Worm (Caenorhabditis elegans) whole organism, late embryonic: ENCODE results near the gene math-31.

Source experiments
- K02D7.2 ChIP-seq: sonication (generic microtip); optimal IDR thresholded peaks from 2 replicates; lab custom pipeline; 2017; ENCODE audit warnings: mild to moderate bottlenecking, missing genetic modification characterization, missing compliant biosample characterization
- T23F11.4 ChIP-seq: fragments of 200-800 bp; sonication (Bioruptor generic); optimal IDR thresholded peaks from 2 replicates; lab custom pipeline; 2018; ENCODE audit warnings: mild to moderate bottlenecking, missing genetic modification characterization, missing compliant biosample characterization
- ceh-18 ChIP-seq: sonication (generic microtip); optimal IDR thresholded peaks from 2 replicates; lab custom pipeline; 2016; ENCODE audit warnings: missing genetic modification characterization, missing compliant biosample characterization
- ceh-24 ChIP-seq: sonication (generic microtip); optimal IDR thresholded peaks from 2 replicates; lab custom pipeline; 2016; ENCODE audit warnings: mild to moderate bottlenecking, missing genetic modification characterization, missing compliant biosample characterization
- ceh-30 ChIP-seq: fragments of 150-350 bp; optimal IDR thresholded peaks from 2 replicates; lab custom pipeline; 2014; ENCODE audit warnings: missing biosample characterization, missing genetic modification characterization
- ceh-6 ChIP-seq: fragments of 200-800 bp; sonication (Bioruptor generic); optimal IDR thresholded peaks from 2 replicates; lab custom pipeline; 2018; ENCODE audit warnings: mild to moderate bottlenecking, missing genetic modification characterization, missing compliant biosample characterization
- dve-1 ChIP-seq: sonication (generic microtip); optimal IDR thresholded peaks from 2 replicates; lab custom pipeline; 2017; ENCODE audit warnings: antibody characterized with exemption, mild to moderate bottlenecking, missing genetic modification characterization, missing compliant biosample characterization
- elt-2 ChIP-seq: sonication (generic microtip); optimal IDR thresholded peaks from 2 replicates; lab custom pipeline; 2016; ENCODE audit warnings: missing genetic modification reagents, missing genetic modification characterization, missing compliant biosample characterization
- fkh-10 ChIP-seq: fragments of 150-350 bp; optimal IDR thresholded peaks from 2 replicates; lab custom pipeline; 2014; ENCODE audit warnings: missing biosample characterization, missing genetic modification reagents, missing genetic modification characterization
- lim-6 ChIP-seq: sonication (generic microtip); optimal IDR thresholded peaks from 2 replicates; lab custom pipeline; 2016; ENCODE audit warnings: missing genetic modification characterization, missing compliant biosample characterization
- mec-3 ChIP-seq: sonication (generic microtip); optimal IDR thresholded peaks from 2 replicates; lab custom pipeline; 2016; ENCODE audit warnings: borderline replicate concordance, missing genetic modification characterization, missing compliant biosample characterization
- nhr-232 ChIP-seq: sonication (generic microtip); optimal IDR thresholded peaks from 2 replicates; lab custom pipeline; 2016; ENCODE audit warnings: missing genetic modification characterization, missing compliant biosample characterization
- odd-2 ChIP-seq: sonication (generic microtip); optimal IDR thresholded peaks from 2 replicates; lab custom pipeline; 2017; ENCODE audit warnings: antibody characterized with exemption, mild to moderate bottlenecking, missing genetic modification characterization, missing compliant biosample characterization
- pha-4 ChIP-seq: fragments of 150-350 bp; optimal IDR thresholded peaks from 2 replicates; lab custom pipeline; 2018; ENCODE audit warnings: missing biosample characterization, missing genetic modification reagents, missing genetic modification characterization
- ref-2 ChIP-seq: sonication (generic microtip); optimal IDR thresholded peaks from 2 replicates; lab custom pipeline; 2016; ENCODE audit warnings: missing genetic modification characterization, missing compliant biosample characterization
- unc-42 ChIP-seq: sonication (generic microtip); optimal IDR thresholded peaks from 2 replicates; lab custom pipeline; 2016; ENCODE audit warnings: missing genotype, missing genetic modification characterization, missing compliant biosample characterization
- ztf-16 ChIP-seq: sonication (generic microtip); optimal IDR thresholded peaks from 2 replicates; lab custom pipeline; 2017; ENCODE audit warnings: missing genetic modification characterization, missing compliant biosample characterization

math-31 gene

DNA sequence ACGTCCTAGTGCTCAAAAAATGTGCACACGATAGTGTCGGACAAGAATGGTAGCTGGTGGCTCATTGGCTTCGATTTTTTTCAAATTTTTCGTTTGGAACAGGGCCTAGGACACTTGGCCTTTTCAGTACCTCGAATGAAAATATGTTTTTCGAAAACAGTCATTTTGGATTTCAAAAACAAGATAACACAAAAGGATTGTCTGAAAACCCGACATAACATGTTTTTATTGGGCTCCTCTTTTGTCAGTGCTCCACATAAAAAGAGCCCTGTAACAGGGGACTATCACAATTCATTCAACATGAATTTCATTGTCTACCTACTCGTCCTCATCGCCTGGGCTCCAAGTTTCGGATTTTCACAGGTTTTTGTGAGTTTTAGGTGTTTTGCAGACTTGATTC lies 48.4 kb downstream of the math-31 start, which contains the start of gene C16C4.17:
C16C4.17 (plus strand) TSS at position 301 of the 400 bp plus-strand sequence.
- TF ChIP-seq mec-3 (no peak), K02D7.2 (no peak), ztf-16 (tag; lab: Kevin White, UChicago) (no peak), ceh-30 (no peak), ceh-6 (GFP tag; lab: Kevin White, UChicago) (no peak), unc-42 (no peak), ceh-18 (tag; lab: Kevin White, UChicago) (no peak), ref-2 (tag; lab: Kevin White, UChicago) (no peak), dve-1 (tag; lab: Kevin White, UChicago) (no peak), nhr-232 (tag; lab: Kevin White, UChicago) (no peak), odd-2 (no peak), elt-2 (no peak), ceh-24 (tag; lab: Kevin White, UChicago) (no peak), T23F11.4 (GFP tag; lab: Kevin White, UChicago) (no peak), fkh-10 (GFP tag; lab: Kevin White, UChicago) (no peak), pha-4 (tag; lab: Kevin White, UChicago) (no peak), lim-6 (tag; lab: Kevin White, UChicago) (no peak)
